Fruit fly (Drosophila melanogaster) whole organism, prepupa: ENCODE results near the gene CG42525.

Source experiments
- Blimp-1 ChIP-seq: fragments of 200-800 bp; sonication (Bioruptor generic); optimal IDR thresholded peaks from 3 replicates; lab custom pipeline; 2017; ENCODE audit warnings: missing biosample characterization, missing genetic modification characterization, mild to moderate bottlenecking, moderate library complexity, missing genetic modification reagents
- CG1621 ChIP-seq: fragments of 200-800 bp; sonication (Bioruptor generic); optimal IDR thresholded peaks from 3 replicates; lab custom pipeline; 2018; ENCODE audit warnings: missing biosample characterization, mild to moderate bottlenecking, missing genetic modification characterization
- CG32006 ChIP-seq: fragments of 200-800 bp; sonication (Bioruptor generic); optimal IDR thresholded peaks from 3 replicates; lab custom pipeline; 2017; ENCODE audit warnings: missing biosample characterization, mild to moderate bottlenecking, missing genetic modification characterization
- CG34406 ChIP-seq: fragments of 200-800 bp; sonication (Bioruptor generic); optimal IDR thresholded peaks from 3 replicates; lab custom pipeline; 2016; ENCODE audit warnings: missing biosample characterization, missing genetic modification characterization
- CG4318 ChIP-seq: fragments of 200-800 bp; sonication (Bioruptor generic); optimal IDR thresholded peaks from 3 replicates; lab custom pipeline; 2017; ENCODE audit warnings: missing biosample characterization, mild to moderate bottlenecking, missing genetic modification characterization
- CG7368 ChIP-seq: fragments of 200-800 bp; sonication (Bioruptor generic); optimal IDR thresholded peaks from 3 replicates; lab custom pipeline; 2016; ENCODE audit warnings: missing biosample characterization, missing genetic modification characterization
- dsx ChIP-seq: fragments of 200-800 bp; optimal IDR thresholded peaks from 3 replicates; lab custom pipeline; 2019; ENCODE audit warnings: missing biosample characterization, mild to moderate bottlenecking, missing genetic modification characterization, moderate library complexity; ENCODE audit not compliant: poor library complexity, severe bottlenecking
- topi ChIP-seq: fragments of 200-800 bp; sonication (Bioruptor generic); optimal IDR thresholded peaks from 3 replicates; lab custom pipeline; 2016; ENCODE audit warnings: missing biosample characterization, missing genetic modification characterization
- vri ChIP-seq: fragments of 200-800 bp; sonication (Bioruptor generic); optimal IDR thresholded peaks from 3 replicates; lab custom pipeline; 2016; ENCODE audit warnings: missing biosample characterization, mild to moderate bottlenecking, missing genetic modification characterization

DNA sequence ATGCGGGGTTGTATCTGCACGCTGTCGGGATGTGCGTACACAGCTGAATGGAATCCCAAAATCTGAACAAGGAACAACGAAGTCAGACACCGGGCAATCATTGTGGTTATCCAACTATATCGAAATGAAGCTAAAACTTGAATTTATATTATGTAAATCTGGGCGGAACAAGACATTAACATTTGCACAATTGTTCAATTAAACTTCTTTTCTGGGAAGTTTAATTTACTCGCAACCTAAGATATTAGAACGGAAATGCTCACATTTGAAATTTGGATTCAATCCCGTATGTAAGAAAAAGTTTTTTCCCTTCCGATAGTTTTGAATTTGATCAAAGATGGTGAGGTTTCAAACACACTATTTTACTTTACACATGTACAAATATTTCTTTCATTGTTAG is 16.7 kb upstream of the CG42525 start, which contains the start of gene CG33160:
- TF ChIP-seq CG1621, result no peak
- TF ChIP-seq CG32006 (GFP tag; lab: Kevin White, UChicago), result no peak
- no peak for TF ChIP-seq dsx (GFP tag; lab: Kevin White, UChicago)
- TF ChIP-seq CG7368 (GFP tag; lab: Kevin White, UChicago), result no peak
- no peak for TF ChIP-seq vri
- TF ChIP-seq Blimp-1, result no peak
- TF ChIP-seq CG34406, result no peak
- TF ChIP-seq topi (GFP tag; lab: Kevin White, UChicago), result no peak
- TF ChIP-seq CG4318 (GFP tag; lab: Kevin White, UChicago), result no peak
